Worm (Caenorhabditis elegans) whole organism, L4 larva: ENCODE results near the gene madf-4.

Experiments
- T20F7.1 ChIP-seq: fragments of 200-800 bp; sonication (Bioruptor generic); optimal IDR thresholded peaks from 2 replicates; lab custom pipeline; 2018; ENCODE audit warnings: mild to moderate bottlenecking, missing genetic modification characterization, missing compliant biosample characterization
- daf-16 ChIP-seq, 3 experiments: sonication (generic microtip); optimal IDR thresholded peaks; 2 replicates each; lab custom pipeline; 2016 to 2017; ENCODE audit warnings: missing genetic modification characterization in 3 of 3, missing genetic modification reagents in 3 of 3, mild to moderate bottlenecking in 2 of 3, missing compliant biosample characterization in 2 of 3, missing biosample characterization in 1 of 3, moderate library complexity in 1 of 3

- TF ChIP-seq T20F7.1 (GFP tag; lab: Kevin White, UChicago) (no peak), daf-16 (GFP tag; optimal IDR thresholded peaks at IDR 0.05; lab: Kevin White, UChicago) (no peak), daf-16 (tag; optimal IDR thresholded peaks at IDR 0.05; lab: Kevin White, UChicago) (no peak)
Measured at ce11 chrV:9915021-9915420, 47.3 kb downstream of the madf-4 start, which contains the start of gene mec-9.
